Worm (Caenorhabditis elegans): ENCODE data around the gene ctsa-3.2.

- TF ChIP-seq flt-1 (GFP tag; IDR thresholded peaks at IDR 0.05) (no peak), med-1 (GFP tag; optimal IDR thresholded peaks at IDR 0.05; ENCODE audit: insufficient read depth) (no peak), klf-2 (GFP tag; conservative IDR thresholded peaks at IDR 0.05) (no peak), tab-1 (GFP tag; IDR thresholded peaks at IDR 0.05) (no peak)
These were observed 6.3 kb upstream of the ctsa-3.2 start, which contains the start of gene old-1 for ce11 chrII:9868698-9869097.

All from whole organism, midembryonic.